Worm (Caenorhabditis elegans) whole organism, late embryonic: ENCODE data around the gene fbxl-1.

Experiments
- K09A11.1 ChIP-seq: sonication (generic microtip); optimal IDR thresholded peaks from 2 replicates; lab custom pipeline; 2017; ENCODE audit warnings: antibody characterized with exemption, mild to moderate bottlenecking, missing genetic modification characterization, missing compliant biosample characterization; ENCODE audit not compliant: insufficient read depth
- ahr-1 ChIP-seq: sonication (generic microtip); optimal IDR thresholded peaks from 2 replicates; lab custom pipeline; 2016; ENCODE audit warnings: missing genetic modification characterization, missing compliant biosample characterization
- ama-1 ChIP-seq: fragments of 150-350 bp; optimal IDR thresholded peaks from 2 replicates; lab custom pipeline; 2014
- ceh-18 ChIP-seq: sonication (generic microtip); optimal IDR thresholded peaks from 2 replicates; lab custom pipeline; 2016; ENCODE audit warnings: missing genetic modification characterization, missing compliant biosample characterization
- ceh-19 ChIP-seq: fragments of 200-800 bp; sonication (Bioruptor generic); optimal IDR thresholded peaks from 2 replicates; lab custom pipeline; 2018; ENCODE audit warnings: mild to moderate bottlenecking, missing genetic modification characterization, missing compliant biosample characterization
- ceh-2 ChIP-seq: sonication (generic microtip); optimal IDR thresholded peaks from 2 replicates; lab custom pipeline; 2016; ENCODE audit warnings: missing genotype, missing genetic modification characterization, missing compliant biosample characterization
- ceh-22 ChIP-seq: sonication (generic microtip); optimal IDR thresholded peaks from 2 replicates; lab custom pipeline; 2017; ENCODE audit warnings: missing biosample characterization, missing genetic modification characterization
- ceh-24 ChIP-seq: sonication (generic microtip); optimal IDR thresholded peaks from 2 replicates; lab custom pipeline; 2016; ENCODE audit warnings: mild to moderate bottlenecking, missing genetic modification characterization, missing compliant biosample characterization
- ceh-31 ChIP-seq: sonication (generic microtip); optimal IDR thresholded peaks from 2 replicates; lab custom pipeline; 2016; ENCODE audit warnings: missing genetic modification characterization, missing compliant biosample characterization
- ceh-34 ChIP-seq: sonication (generic microtip); optimal IDR thresholded peaks from 2 replicates; lab custom pipeline; 2016; ENCODE audit warnings: mild to moderate bottlenecking, missing genetic modification characterization, missing compliant biosample characterization
- ceh-48 ChIP-seq: sonication (generic microtip); optimal IDR thresholded peaks from 2 replicates; lab custom pipeline; 2016; ENCODE audit warnings: missing genetic modification characterization, inconsistent platforms, missing compliant biosample characterization
- ceh-6 ChIP-seq: fragments of 200-800 bp; sonication (Bioruptor generic); optimal IDR thresholded peaks from 2 replicates; lab custom pipeline; 2018; ENCODE audit warnings: mild to moderate bottlenecking, missing genetic modification characterization, missing compliant biosample characterization
- ceh-9 ChIP-seq: sonication (generic microtip); optimal IDR thresholded peaks from 2 replicates; lab custom pipeline; 2016; ENCODE audit warnings: mild to moderate bottlenecking, missing genetic modification characterization, inconsistent platforms, missing compliant biosample characterization
- dmd-4 ChIP-seq: sonication (generic microtip); optimal IDR thresholded peaks from 2 replicates; lab custom pipeline; 2016; ENCODE audit warnings: borderline replicate concordance, missing genetic modification characterization, missing compliant biosample characterization
- elt-4 ChIP-seq: sonication (generic microtip); optimal IDR thresholded peaks from 2 replicates; lab custom pipeline; 2016; ENCODE audit warnings: missing genetic modification characterization, missing compliant biosample characterization
- fax-1 ChIP-seq: sonication (generic microtip); optimal IDR thresholded peaks from 2 replicates; lab custom pipeline; 2016; ENCODE audit warnings: missing genotype, missing genetic modification characterization, missing compliant biosample characterization
- gmeb-2 ChIP-seq: sonication (generic microtip); optimal IDR thresholded peaks from 2 replicates; lab custom pipeline; 2016; ENCODE audit warnings: missing genetic modification characterization, inconsistent platforms, missing compliant biosample characterization
- hlh-13 ChIP-seq: fragments of 200-800 bp; sonication (Bioruptor generic); optimal IDR thresholded peaks from 2 replicates; lab custom pipeline; 2018; ENCODE audit warnings: mild to moderate bottlenecking, missing genetic modification characterization, missing compliant biosample characterization
- hlh-15 ChIP-seq: sonication (generic microtip); optimal IDR thresholded peaks from 2 replicates; lab custom pipeline; 2016; ENCODE audit warnings: missing genetic modification characterization, missing compliant biosample characterization
- hlh-30 ChIP-seq: sonication (generic microtip); optimal IDR thresholded peaks from 2 replicates; lab custom pipeline; 2017; ENCODE audit warnings: antibody characterized with exemption, missing genetic modification characterization, missing compliant biosample characterization; ENCODE audit not compliant: insufficient read depth
- hlh-8 ChIP-seq: sonication (generic microtip); optimal IDR thresholded peaks from 2 replicates; lab custom pipeline; 2016; ENCODE audit warnings: missing genotype, missing genetic modification characterization, missing compliant biosample characterization
- lin-11 ChIP-seq: fragments of 200-800 bp; sonication (Bioruptor generic); optimal IDR thresholded peaks from 2 replicates; lab custom pipeline; 2018; ENCODE audit warnings: mild to moderate bottlenecking, missing genetic modification characterization, missing compliant biosample characterization
- mec-3 ChIP-seq: sonication (generic microtip); optimal IDR thresholded peaks from 2 replicates; lab custom pipeline; 2016; ENCODE audit warnings: borderline replicate concordance, missing genetic modification characterization, missing compliant biosample characterization
- nfya-1 ChIP-seq: sonication (generic microtip); optimal IDR thresholded peaks from 2 replicates; lab custom pipeline; 2017; ENCODE audit warnings: missing genetic modification characterization, mild to moderate bottlenecking, missing compliant biosample characterization, antibody characterized with exemption, moderate library complexity
- nhr-232 ChIP-seq: sonication (generic microtip); optimal IDR thresholded peaks from 2 replicates; lab custom pipeline; 2016; ENCODE audit warnings: missing genetic modification characterization, missing compliant biosample characterization
- pag-3 ChIP-seq: sonication (generic microtip); optimal IDR thresholded peaks from 2 replicates; lab custom pipeline; 2016; ENCODE audit warnings: missing compliant biosample characterization, missing genetic modification characterization, borderline replicate concordance
- pqm-1 ChIP-seq: sonication (generic microtip); optimal IDR thresholded peaks from 2 replicates; lab custom pipeline; 2016; ENCODE audit warnings: missing genetic modification characterization, missing compliant biosample characterization
- sdc-2 ChIP-seq: sonication (generic microtip); optimal IDR thresholded peaks from 2 replicates; lab custom pipeline; 2016; ENCODE audit warnings: missing genotype, missing genetic modification characterization, missing compliant biosample characterization
- sox-2 ChIP-seq: fragments of 200-800 bp; sonication (Bioruptor generic); IDR thresholded peaks from 2 replicates; pipeline ENCODE4 v1.3.6; 2022; ENCODE audit warnings: missing genetic modification reagents, missing genetic modification characterization, missing compliant biosample characterization
- tbx-2 ChIP-seq: sonication (generic microtip); optimal IDR thresholded peaks from 2 replicates; lab custom pipeline; 2016; ENCODE audit warnings: missing genetic modification characterization, missing compliant biosample characterization
- unc-42 ChIP-seq: sonication (generic microtip); optimal IDR thresholded peaks from 2 replicates; lab custom pipeline; 2016; ENCODE audit warnings: missing genotype, missing genetic modification characterization, missing compliant biosample characterization
- unc-55 ChIP-seq: sonication (generic microtip); optimal IDR thresholded peaks from 2 replicates; lab custom pipeline; 2017; ENCODE audit warnings: missing biosample characterization, missing genetic modification reagents, missing genetic modification characterization
- unc-86 ChIP-seq: sonication (generic microtip); optimal IDR thresholded peaks from 2 replicates; lab custom pipeline; 2016; ENCODE audit warnings: missing genetic modification characterization, missing compliant biosample characterization
- zip-5 ChIP-seq: sonication (generic microtip); optimal IDR thresholded peaks from 2 replicates; lab custom pipeline; 2016; ENCODE audit warnings: missing genetic modification characterization, missing compliant biosample characterization
- ztf-16 ChIP-seq: sonication (generic microtip); optimal IDR thresholded peaks from 2 replicates; lab custom pipeline; 2017; ENCODE audit warnings: missing genetic modification characterization, missing compliant biosample characterization

fbxl-1 gene

DNA sequence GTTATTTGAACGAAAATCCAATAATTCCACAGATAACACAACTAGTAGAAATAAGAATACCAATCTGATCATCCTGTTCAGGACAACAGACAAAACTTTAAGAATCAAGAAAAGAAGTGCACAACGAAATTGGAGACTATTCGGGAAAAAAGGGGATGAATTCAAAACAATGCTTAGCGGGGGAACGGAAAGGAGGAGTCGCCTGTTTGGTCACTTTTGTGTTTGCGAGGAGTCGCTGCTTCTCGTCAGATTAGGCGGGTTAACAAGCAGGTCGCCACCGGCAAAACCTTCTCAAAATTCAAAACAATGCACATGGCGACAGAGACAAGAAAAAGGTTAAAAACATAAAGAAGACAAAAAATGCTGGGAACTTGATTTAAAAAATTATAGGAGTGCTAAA lies 17.9 kb upstream of the fbxl-1 start, which contains the start of gene C30A5.10:
Gene C30A5.10, minus strand, starts transcription at position 101 of the 400 bp plus-strand sequence.
- TF ChIP-seq ceh-48 (no peak), ama-1 (lab: Kevin White, UChicago) (no peak), ceh-22 (tag; lab: Kevin White, UChicago) (no peak), mec-3 (tag; lab: Kevin White, UChicago) (no peak), elt-4 (tag; lab: Kevin White, UChicago) (no peak), gmeb-2 (no peak)

DNA sequence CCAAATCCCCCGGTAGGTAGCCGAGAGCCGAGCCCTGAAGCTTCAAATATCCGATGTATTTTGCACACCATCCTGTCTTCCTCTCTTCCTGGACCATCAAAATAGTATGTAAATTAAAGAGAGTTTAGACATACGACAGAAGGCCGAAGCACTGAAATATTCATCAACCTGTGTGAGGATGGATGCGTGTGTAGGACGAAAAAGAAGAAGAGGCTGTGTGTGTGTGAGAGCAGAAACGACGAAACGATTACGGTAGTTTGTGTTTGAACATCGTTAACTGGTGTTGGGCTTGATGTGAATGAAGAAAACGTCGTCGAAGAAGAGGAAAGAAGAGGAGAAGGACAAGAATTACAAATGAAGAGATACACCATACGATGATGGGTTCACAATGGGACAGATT lies 16.1 kb upstream of the fbxl-1 start:
- TF ChIP-seq ceh-31 (tag; lab: Kevin White, UChicago) (peak; percentile 42), nhr-232 (tag; lab: Kevin White, UChicago) (no peak)

DNA sequence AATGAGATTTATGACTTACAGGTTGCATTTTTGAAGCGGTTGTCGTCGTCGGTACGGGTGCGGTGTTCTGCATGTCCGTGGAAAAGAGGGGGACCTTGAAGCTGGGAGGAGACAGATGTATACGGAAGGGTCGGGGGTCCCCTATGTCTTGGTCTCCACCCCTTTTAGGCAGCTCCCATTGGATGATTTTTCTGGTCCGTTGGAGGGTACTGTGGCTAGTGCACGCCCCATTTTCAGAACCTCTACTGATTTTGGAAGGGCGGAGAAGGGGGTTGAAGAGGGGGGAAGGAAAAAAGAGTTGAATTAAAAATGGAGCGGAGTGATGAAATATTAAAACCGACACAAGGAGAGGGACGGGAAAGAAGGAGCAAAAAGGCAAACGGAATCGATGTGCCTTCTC lies 11.4 kb upstream of the fbxl-1 start, which contains the start of gene unc-86:
Gene unc-86, minus strand, starts transcription at position 113 of the 400 bp plus-strand sequence.
- TF ChIP-seq ceh-24 (tag; lab: Kevin White, UChicago), result no peak
- TF ChIP-seq K09A11.1 (tag; lab: Kevin White, UChicago), result no peak
- TF ChIP-seq hlh-15 (tag; lab: Kevin White, UChicago), result no peak
- TF ChIP-seq unc-86 (tag; lab: Kevin White, UChicago), result peak; percentile 25
- peak; percentile 53 for TF ChIP-seq ceh-31 (tag; lab: Kevin White, UChicago)
- TF ChIP-seq ceh-22 (tag; lab: Kevin White, UChicago), result no peak
- TF ChIP-seq dmd-4 (tag; lab: Kevin White, UChicago), result no peak
- peak; percentile 64 for TF ChIP-seq nfya-1 (tag; lab: Kevin White, UChicago)
- no peak for TF ChIP-seq pag-3 (tag; lab: Kevin White, UChicago)
- TF ChIP-seq gmeb-2, result no peak
- no peak for TF ChIP-seq hlh-13 (GFP tag; lab: Kevin White, UChicago)
- no peak for TF ChIP-seq unc-55 (GFP tag; lab: Kevin White, UChicago)

DNA sequence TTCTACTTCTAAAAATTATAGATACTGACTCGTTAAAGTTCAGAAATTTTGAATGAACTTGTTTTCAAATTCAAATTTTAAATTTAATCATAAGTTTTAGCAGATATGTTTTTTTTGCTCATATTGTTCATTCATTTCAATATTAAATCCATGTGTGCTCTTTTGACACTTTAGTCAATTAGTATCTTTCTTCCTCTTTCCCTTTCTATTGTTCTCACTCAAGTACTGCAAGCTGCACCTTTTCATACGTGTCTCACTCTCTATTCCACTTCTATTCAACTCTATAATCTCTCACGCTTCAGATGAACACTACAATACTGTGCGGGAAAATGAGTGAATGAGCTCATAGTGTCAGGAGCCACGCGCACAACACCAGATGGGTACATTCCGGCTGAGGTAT lies 9.7 kb upstream of the fbxl-1 start, which contains the start of gene C30A5.16:
Gene C30A5.16, plus strand, starts transcription at position 301 of the 400 bp plus-strand sequence.
- TF ChIP-seq ahr-1 (no peak), ceh-19 (GFP tag; lab: Kevin White, UChicago) (no peak), ceh-31 (tag; lab: Kevin White, UChicago) (peak; percentile 75), nfya-1 (tag; lab: Kevin White, UChicago) (no peak), hlh-13 (GFP tag; lab: Kevin White, UChicago) (no peak), sdc-2 (tag; lab: Kevin White, UChicago) (no peak), tbx-2 (tag; lab: Kevin White, UChicago) (no peak), hlh-30 (tag; lab: Kevin White, UChicago) (no peak), unc-55 (GFP tag; lab: Kevin White, UChicago) (no peak), ama-1 (lab: Kevin White, UChicago) (no peak), ztf-16 (tag; lab: Kevin White, UChicago) (no peak), sox-2 (GFP tag; lab: Robert Waterston, UW) (peak; percentile 24), ceh-18 (no peak)

DNA sequence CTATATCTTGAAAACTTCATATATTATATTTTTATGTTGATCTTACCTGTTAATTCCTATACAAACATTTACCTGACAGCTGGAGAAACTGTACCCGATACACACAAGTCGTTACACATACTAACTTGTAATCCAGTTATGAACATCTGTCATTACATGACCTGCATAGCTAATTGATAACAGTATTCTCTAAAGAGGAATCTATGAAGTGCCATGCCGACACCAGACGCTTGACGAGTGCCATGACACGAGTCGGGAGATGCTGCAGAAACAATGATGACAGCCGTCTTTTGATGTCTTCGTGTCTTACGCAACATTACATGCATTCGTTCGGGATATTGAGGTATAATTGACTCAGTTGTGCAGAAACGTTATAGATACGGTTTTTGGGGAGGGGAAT lies 7.5 kb upstream of the fbxl-1 start:
- TF ChIP-seq unc-86 (tag; lab: Kevin White, UChicago), result peak; percentile 38
- TF ChIP-seq unc-42 (tag; lab: Kevin White, UChicago), result no peak

DNA sequence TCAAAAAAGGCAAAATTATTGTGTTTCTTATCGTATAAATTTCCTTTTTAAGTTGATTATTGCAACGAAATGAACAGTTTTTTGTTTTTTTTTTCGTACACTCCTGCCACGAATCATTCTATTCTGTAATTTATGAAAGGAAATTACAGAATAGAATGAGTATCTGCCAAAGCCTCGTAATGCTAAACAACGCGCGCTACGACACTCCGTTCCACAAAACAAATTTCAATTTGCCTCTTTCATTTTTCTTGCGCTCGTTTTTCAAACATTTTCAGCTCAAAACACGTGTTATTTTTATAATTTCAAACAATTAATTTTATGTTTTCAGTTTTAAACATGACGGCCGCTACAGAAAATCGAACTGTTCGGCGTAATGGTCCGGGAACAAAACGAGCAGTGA lies 2.9 kb upstream of the fbxl-1 start, which contains the start of gene mob-4:
Gene mob-4, plus strand, starts transcription at position 329 of the 400 bp plus-strand sequence.
- TF ChIP-seq dmd-4 (tag; lab: Kevin White, UChicago) (no peak), ceh-34 (tag; lab: Kevin White, UChicago) (no peak), ceh-6 (GFP tag; lab: Kevin White, UChicago) (no peak), hlh-8 (no peak), zip-5 (tag; lab: Kevin White, UChicago) (no peak), unc-86 (tag; lab: Kevin White, UChicago) (no peak), ceh-2 (tag; lab: Kevin White, UChicago) (no peak), pqm-1 (no peak), fax-1 (no peak), lin-11 (tag; lab: Kevin White, UChicago) (no peak), ceh-9 (tag; lab: Kevin White, UChicago) (no peak), elt-4 (tag; lab: Kevin White, UChicago) (no peak)
